Worm (Caenorhabditis elegans): Measurements from ENCODE around the gene Y43F8B.20.

Y43F8B.20 gene

DNA sequence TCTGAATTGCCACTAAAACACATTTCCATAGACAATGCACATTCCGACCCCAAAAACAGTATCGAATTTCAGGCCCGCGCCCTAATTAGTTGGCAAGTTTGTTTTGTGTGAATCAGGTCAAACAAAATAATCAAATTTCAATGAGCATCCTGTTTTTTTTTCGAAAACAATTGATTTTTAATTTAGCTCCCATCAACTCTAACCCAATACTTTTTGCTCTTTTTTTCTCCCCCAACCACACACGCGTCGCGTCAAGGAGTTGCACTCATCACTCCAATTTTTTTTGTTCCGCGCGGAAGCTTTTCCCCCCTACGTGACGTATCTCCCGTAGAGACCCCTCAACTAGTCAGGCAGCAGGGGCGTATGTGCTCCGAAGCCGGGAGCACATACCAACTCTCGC, 48.2 kb downstream of the Y43F8B.20 start:
- TF ChIP-seq vab-15 (tag; optimal IDR thresholded peaks at IDR 0.05) (no peak), snu-23 (GFP tag; optimal IDR thresholded peaks at IDR 0.05) (no peak), C04F5.9 (tag; optimal IDR thresholded peaks at IDR 0.05) (no peak), ets-5 (GFP tag; IDR thresholded peaks at IDR 0.05) (no peak), hlh-4 (tag; optimal IDR thresholded peaks at IDR 0.05) (no peak), aly-2 (tag; optimal IDR thresholded peaks at IDR 0.05) (no peak), hlh-17 (GFP tag; optimal IDR thresholded peaks at IDR 0.05; ENCODE audit: borderline replicate concordance) (no peak), mep-1 (tag; optimal IDR thresholded peaks at IDR 0.05) (no peak), zip-4 (GFP tag; optimal IDR thresholded peaks at IDR 0.05) (no peak), efl-1 (optimal IDR thresholded peaks at IDR 0.05) (no peak), efl-1 (GFP tag; optimal IDR thresholded peaks at IDR 0.05 in 1 of 2) (no peak), dpl-1 (GFP tag; optimal IDR thresholded peaks at IDR 0.05) (no peak), pqm-1 (tag; optimal IDR thresholded peaks at IDR 0.05) (no peak), tbx-2 (tag; optimal IDR thresholded peaks at IDR 0.05) (no peak), fkh-10 (GFP tag; optimal IDR thresholded peaks at IDR 0.05) (no peak), egl-27 (tag; optimal IDR thresholded peaks at IDR 0.05) (no peak), fkh-4 (tag; optimal IDR thresholded peaks at IDR 0.05; ENCODE audit: borderline replicate concordance) (no peak), fos-1 (tag; optimal IDR thresholded peaks at IDR 0.05) (no peak)

Measured in whole organism, L1 larva.